Worm (Caenorhabditis elegans): Measurements from ENCODE around the gene K07C5.13.

K07C5.13 gene

DNA sequence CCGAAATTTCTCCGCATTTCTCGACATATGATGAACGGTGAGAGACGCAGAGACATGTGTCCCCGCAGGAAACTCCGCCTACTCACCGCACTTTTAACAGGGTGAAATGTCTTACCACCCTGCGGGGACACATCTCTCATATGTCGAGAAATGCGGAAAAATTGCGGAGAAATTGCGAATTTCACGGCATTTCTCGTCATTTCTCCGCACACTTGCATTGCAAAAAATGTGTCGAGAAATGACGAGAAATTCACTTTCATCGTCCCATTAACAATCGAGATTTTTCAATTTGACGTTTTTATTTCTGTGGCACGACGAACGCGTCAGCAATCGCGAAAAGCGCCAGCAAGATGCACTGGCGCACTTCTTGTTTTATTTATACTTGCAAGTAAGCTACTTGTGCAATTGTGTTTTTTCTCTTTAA lies at the start of gene K07C5.13:
Gene K07C5.13, plus strand, starts transcription at position 151 of the 424 bp plus-strand sequence.
- TF ChIP-seq sea-1 (GFP tag; conservative IDR thresholded peaks at IDR 0.05) (peak; percentile 75; the same call in 1 of the 2 replicates), tbx-37 (GFP tag; conservative IDR thresholded peaks at IDR 0.05) (0 out of 2 replicates have a peak, but pooled peaks have one; percentile 36), pes-1 (GFP tag; IDR thresholded peaks at IDR 0.05) (peak; percentile 61; the same call in 1 of the 2 replicates), tbx-11 (GFP tag; IDR thresholded peaks at IDR 0.05) (peak; percentile 61; the same call in 1 of the 2 replicates), flt-1 (GFP tag; IDR thresholded peaks at IDR 0.05) (peak; percentile 56), scrt-1 (GFP tag; IDR thresholded peaks at IDR 0.05) (peak; percentile 51; the same call in 1 of the 2 replicates)

DNA sequence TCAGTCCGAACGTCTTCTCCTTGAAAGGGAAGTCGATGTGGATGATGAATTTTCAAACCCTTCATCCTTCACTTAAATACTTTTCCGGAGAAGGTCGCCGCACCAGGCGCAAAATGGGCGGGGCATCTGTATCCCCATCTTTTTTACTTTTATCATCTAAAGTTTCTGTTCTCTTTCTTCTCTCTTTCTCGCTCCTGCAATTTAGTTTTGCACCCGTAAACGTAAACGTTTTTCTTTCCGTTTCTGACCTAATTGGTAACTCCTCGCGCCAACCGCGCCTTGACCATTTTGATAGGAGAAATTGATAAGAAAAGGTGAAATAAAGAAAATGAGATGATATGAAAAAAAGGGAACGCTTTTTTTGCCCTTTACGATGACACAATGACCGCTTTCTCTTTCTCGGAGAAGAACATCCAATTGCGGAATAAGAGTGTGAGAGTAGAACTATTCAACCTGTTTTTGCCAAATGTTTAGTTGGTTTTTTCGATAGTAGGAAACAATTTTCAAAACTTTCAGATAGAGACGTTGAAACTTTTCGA lies 49.0 kb upstream of the K07C5.13 start, which contains the start of gene col-149:
Gene col-149, minus strand, starts transcription at position 51 of the 539 bp plus-strand sequence.
- TF ChIP-seq hnd-1 (tag; optimal IDR thresholded peaks at IDR 0.05), result no peak
- TF ChIP-seq ceh-36 (tag; optimal IDR thresholded peaks at IDR 0.05), result no peak
- TF ChIP-seq ceh-13 (GFP tag; optimal IDR thresholded peaks at IDR 0.05), result no peak
- no peak for TF ChIP-seq tbx-11 (GFP tag; IDR thresholded peaks at IDR 0.05)
- no peak for TF ChIP-seq ama-1 (optimal IDR thresholded peaks at IDR 0.05)
- TF ChIP-seq ets-7 (tag; optimal IDR thresholded peaks at IDR 0.05), result no peak

DNA sequence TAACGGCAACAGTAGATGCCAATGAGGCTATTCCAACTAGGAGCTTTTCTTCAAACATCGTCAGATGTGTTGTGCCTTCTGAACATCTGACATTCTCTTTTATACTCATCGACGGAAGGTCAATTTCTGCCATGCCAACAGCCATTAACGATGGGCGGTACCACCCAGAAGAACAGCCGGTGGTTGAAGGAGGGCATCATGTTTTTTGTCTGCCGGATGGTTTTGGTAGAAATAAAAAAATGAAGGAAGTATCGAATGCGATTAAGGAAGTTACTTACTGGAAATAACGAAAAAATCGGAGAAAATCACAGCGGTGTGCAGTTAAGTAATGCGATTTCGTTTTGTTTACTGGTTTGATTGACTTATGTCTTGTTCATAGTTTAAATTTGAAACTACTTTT lies 47.3 kb upstream of the K07C5.13 start, which contains the start of gene col-150:
Gene col-150, minus strand, starts transcription at position 101 of the 400 bp plus-strand sequence.
- TF ChIP-seq aly-1 (tag; optimal IDR thresholded peaks at IDR 0.05), result no peak
- no peak for TF ChIP-seq tbx-37 (GFP tag; conservative IDR thresholded peaks at IDR 0.05)
- no peak for TF ChIP-seq sea-1 (GFP tag; conservative IDR thresholded peaks at IDR 0.05)
- TF ChIP-seq ceh-13 (GFP tag; optimal IDR thresholded peaks at IDR 0.05), result no peak
- TF ChIP-seq B0310.2 (tag; optimal IDR thresholded peaks at IDR 0.05), result no peak
- TF ChIP-seq pes-1 (GFP tag; IDR thresholded peaks at IDR 0.05), result no peak

DNA sequence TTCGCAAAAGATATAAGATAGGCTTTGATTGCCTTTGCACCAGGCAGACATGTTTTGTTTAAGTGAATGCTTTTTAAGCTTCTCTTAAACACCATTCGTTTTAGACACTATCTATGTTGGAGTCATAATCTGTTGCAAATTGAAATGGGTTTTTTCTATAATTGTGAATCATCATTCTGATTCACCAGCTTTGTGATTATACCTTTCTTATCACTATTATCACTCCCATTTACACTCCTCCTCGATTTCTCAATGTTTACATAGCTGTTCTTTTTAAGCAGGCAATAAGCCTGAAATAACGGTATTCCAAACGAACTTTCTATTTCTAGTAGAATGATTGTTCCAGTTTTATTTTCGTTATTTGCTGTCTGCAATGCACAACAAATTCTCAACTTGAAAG lies 44.8 kb upstream of the K07C5.13 start, which contains the start of gene B0024.4:
Gene B0024.4, plus strand, starts transcription at position 301 of the 400 bp plus-strand sequence.
- TF ChIP-seq tbx-11 (GFP tag; IDR thresholded peaks at IDR 0.05), result no peak
- no peak for TF ChIP-seq flt-1 (GFP tag; IDR thresholded peaks at IDR 0.05)
- TF ChIP-seq aly-1 (tag; optimal IDR thresholded peaks at IDR 0.05), result no peak
- no peak for TF ChIP-seq hnd-1 (tag; optimal IDR thresholded peaks at IDR 0.05)
- no peak for TF ChIP-seq tbx-37 (GFP tag; conservative IDR thresholded peaks at IDR 0.05)
- no peak for TF ChIP-seq F13C5.2 (tag; optimal IDR thresholded peaks at IDR 0.05)
- TF ChIP-seq ets-7 (tag; optimal IDR thresholded peaks at IDR 0.05), result no peak
- TF ChIP-seq ceh-36 (tag; optimal IDR thresholded peaks at IDR 0.05), result no peak
- TF ChIP-seq ceh-13 (GFP tag; optimal IDR thresholded peaks at IDR 0.05), result no peak
- no peak for TF ChIP-seq hmbx-1 (tag; optimal IDR thresholded peaks at IDR 0.05)
- TF ChIP-seq hmg-4 (GFP tag; optimal IDR thresholded peaks at IDR 0.05), result no peak
- no peak for TF ChIP-seq tra-4 (tag; optimal IDR thresholded peaks at IDR 0.05)
- TF ChIP-seq B0310.2 (tag; optimal IDR thresholded peaks at IDR 0.05), result no peak
- TF ChIP-seq pes-1 (GFP tag; IDR thresholded peaks at IDR 0.05), result no peak
- no peak for TF ChIP-seq ama-1 (optimal IDR thresholded peaks at IDR 0.05)
- TF ChIP-seq scrt-1 (GFP tag; IDR thresholded peaks at IDR 0.05), result no peak
- no peak for TF ChIP-seq sea-1 (GFP tag; conservative IDR thresholded peaks at IDR 0.05)

DNA sequence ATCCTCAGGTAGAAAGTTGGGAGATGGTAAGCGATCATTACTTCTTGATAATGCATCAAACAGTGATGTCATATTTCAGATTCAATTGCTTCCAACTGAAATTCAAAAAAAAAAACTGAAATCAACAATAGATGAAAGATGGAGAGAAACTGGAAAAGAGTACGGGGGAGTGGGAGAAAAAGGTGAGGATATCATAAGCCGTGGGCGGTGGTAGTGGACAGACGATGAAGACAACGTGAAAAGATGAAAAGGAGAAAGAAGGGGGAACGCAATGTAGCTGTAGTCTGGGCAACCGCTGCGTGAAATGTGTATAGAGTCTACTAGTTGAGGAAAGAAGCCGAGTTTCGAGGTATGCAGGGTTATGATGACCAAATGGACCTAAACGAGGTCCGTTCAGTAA lies 34.6 kb upstream of the K07C5.13 start, which contains the start of gene che-12:
Gene che-12, minus strand, starts transcription at position 101 of the 400 bp plus-strand sequence.
- TF ChIP-seq sea-1 (GFP tag; conservative IDR thresholded peaks at IDR 0.05) (no peak), scrt-1 (GFP tag; IDR thresholded peaks at IDR 0.05) (no peak), hmbx-1 (tag; optimal IDR thresholded peaks at IDR 0.05) (no peak), F13C5.2 (tag; optimal IDR thresholded peaks at IDR 0.05) (no peak), ama-1 (optimal IDR thresholded peaks at IDR 0.05) (no peak), tbx-37 (GFP tag; conservative IDR thresholded peaks at IDR 0.05) (no peak), tbx-11 (GFP tag; IDR thresholded peaks at IDR 0.05) (no peak), hmg-4 (GFP tag; optimal IDR thresholded peaks at IDR 0.05) (no peak), ceh-36 (tag; optimal IDR thresholded peaks at IDR 0.05) (no peak), ets-7 (tag; optimal IDR thresholded peaks at IDR 0.05) (no peak), tra-4 (tag; optimal IDR thresholded peaks at IDR 0.05) (no peak), aly-1 (tag; optimal IDR thresholded peaks at IDR 0.05) (no peak)

DNA sequence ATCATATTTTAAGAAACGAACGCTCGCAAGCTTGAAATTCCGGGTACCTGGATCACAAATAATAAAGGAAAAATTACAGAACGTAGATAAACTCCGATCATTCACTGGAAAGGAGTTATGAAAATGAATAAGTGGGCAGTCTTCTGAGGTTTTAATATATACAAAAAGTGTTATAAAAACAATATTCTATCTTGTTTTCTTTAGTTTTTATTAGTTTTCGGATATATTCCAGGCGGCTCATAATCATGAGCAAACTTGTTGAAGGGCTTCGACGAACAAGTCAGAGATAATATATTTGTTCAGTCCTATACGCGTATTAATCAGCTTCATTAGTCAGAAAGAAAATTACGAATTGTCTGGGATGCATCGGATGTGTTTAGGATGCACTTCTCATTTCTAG lies 27.9 kb upstream of the K07C5.13 start, which contains the start of gene gcy-6:
Gene gcy-6, minus strand, starts transcription at position 101 of the 400 bp plus-strand sequence.
- TF ChIP-seq ets-7 (tag; optimal IDR thresholded peaks at IDR 0.05) (no peak), ama-1 (optimal IDR thresholded peaks at IDR 0.05) (no peak), hmg-4 (GFP tag; optimal IDR thresholded peaks at IDR 0.05) (no peak), flt-1 (GFP tag; IDR thresholded peaks at IDR 0.05) (no peak), tbx-37 (GFP tag; conservative IDR thresholded peaks at IDR 0.05) (no peak), tbx-11 (GFP tag; IDR thresholded peaks at IDR 0.05) (no peak), sea-1 (GFP tag; conservative IDR thresholded peaks at IDR 0.05) (no peak), hmbx-1 (tag; optimal IDR thresholded peaks at IDR 0.05) (no peak), B0310.2 (tag; optimal IDR thresholded peaks at IDR 0.05) (no peak), ceh-36 (tag; optimal IDR thresholded peaks at IDR 0.05) (no peak), aly-1 (tag; optimal IDR thresholded peaks at IDR 0.05) (no peak), scrt-1 (GFP tag; IDR thresholded peaks at IDR 0.05) (no peak), ceh-13 (GFP tag; optimal IDR thresholded peaks at IDR 0.05) (no peak), hnd-1 (tag; optimal IDR thresholded peaks at IDR 0.05) (no peak), F13C5.2 (tag; optimal IDR thresholded peaks at IDR 0.05) (no peak), pes-1 (GFP tag; IDR thresholded peaks at IDR 0.05) (no peak), tra-4 (tag; optimal IDR thresholded peaks at IDR 0.05) (no peak)

DNA sequence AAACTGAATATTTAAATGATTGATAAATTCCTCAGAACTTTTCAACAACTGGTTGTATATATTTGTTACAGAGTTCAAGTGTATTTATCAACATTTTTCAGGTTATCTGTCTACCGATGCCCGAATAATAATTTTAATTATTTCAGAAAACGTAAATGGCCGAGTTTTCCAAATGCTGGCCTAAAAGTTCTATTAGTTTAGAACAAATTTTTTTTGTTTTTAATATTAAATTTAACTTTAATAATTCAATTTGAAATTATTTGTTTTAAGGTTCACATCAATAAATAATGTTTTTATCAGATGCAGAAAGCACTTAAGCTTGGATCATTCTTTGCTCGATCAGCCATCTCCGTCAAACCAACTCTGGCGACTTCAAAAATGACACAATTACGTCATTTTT lies 27.5 kb upstream of the K07C5.13 start, which contains the start of gene trx-2:
Gene trx-2, plus strand, starts transcription at position 301 of the 400 bp plus-strand sequence.
- TF ChIP-seq sea-1 (GFP tag; conservative IDR thresholded peaks at IDR 0.05) (no peak), hnd-1 (tag; optimal IDR thresholded peaks at IDR 0.05) (no peak), hmbx-1 (tag; optimal IDR thresholded peaks at IDR 0.05) (no peak), ama-1 (optimal IDR thresholded peaks at IDR 0.05) (no peak), tbx-37 (GFP tag; conservative IDR thresholded peaks at IDR 0.05) (no peak), ceh-13 (GFP tag; optimal IDR thresholded peaks at IDR 0.05) (no peak), scrt-1 (GFP tag; IDR thresholded peaks at IDR 0.05) (no peak), tbx-11 (GFP tag; IDR thresholded peaks at IDR 0.05) (no peak), aly-1 (tag; optimal IDR thresholded peaks at IDR 0.05) (no peak), hmg-4 (GFP tag; optimal IDR thresholded peaks at IDR 0.05) (no peak), ets-7 (tag; optimal IDR thresholded peaks at IDR 0.05) (no peak)

All from whole organism, early embryonic.